Worm (Caenorhabditis elegans) whole organism, L4/young adult: ENCODE measurements around the gene acr-23.

Source experiments
- W03F9.2 ChIP-seq: fragments of 150-350 bp; optimal IDR thresholded peaks from 2 replicates; lab custom pipeline; 2014; ENCODE audit warnings: missing biosample characterization, missing genetic modification characterization
- him-1 ChIP-seq: sonication (generic microtip); optimal IDR thresholded peaks from 2 replicates; lab custom pipeline; 2016; ENCODE audit warnings: missing genotype, missing genetic modification reagents, missing genetic modification characterization, missing compliant biosample characterization

DNA sequence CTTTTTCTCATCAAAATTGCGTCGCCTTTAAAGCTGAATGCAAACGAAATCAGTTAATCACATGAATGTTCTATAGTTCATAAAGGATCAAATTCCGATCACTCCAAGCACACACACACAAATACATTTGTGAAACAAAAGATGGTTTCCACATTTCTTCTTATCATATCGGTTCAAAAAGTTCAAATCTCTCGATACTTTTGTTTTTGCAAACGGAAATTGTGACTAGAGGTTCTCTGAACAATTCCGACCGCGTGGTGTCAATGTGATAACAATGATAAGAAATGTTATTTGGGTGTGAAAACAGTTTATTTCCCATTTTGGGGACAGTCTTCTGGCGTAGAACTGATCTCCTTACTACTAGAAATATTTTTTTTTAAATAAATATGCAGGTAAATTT lies 42.5 kb downstream of the acr-23 start:
- no peak for TF ChIP-seq him-1 (tag; lab: Kevin White, UChicago)
- TF ChIP-seq W03F9.2 (tag; lab: Kevin White, UChicago), result no peak
